Fruit fly (Drosophila melanogaster): ENCODE data around the gene CG34425.

dm6 chr3R:4458272-4458671 is 47.9 kb downstream of the CG34425 start:
- TF ChIP-seq CG8478 (optimal IDR thresholded peaks at IDR 0.05) (no peak), CTCF (optimal IDR thresholded peaks at IDR 0.05) (no peak)
